Comparison of ENCODE assay signal across 1 fruit fly cellular context in the genomic region with DNA sequence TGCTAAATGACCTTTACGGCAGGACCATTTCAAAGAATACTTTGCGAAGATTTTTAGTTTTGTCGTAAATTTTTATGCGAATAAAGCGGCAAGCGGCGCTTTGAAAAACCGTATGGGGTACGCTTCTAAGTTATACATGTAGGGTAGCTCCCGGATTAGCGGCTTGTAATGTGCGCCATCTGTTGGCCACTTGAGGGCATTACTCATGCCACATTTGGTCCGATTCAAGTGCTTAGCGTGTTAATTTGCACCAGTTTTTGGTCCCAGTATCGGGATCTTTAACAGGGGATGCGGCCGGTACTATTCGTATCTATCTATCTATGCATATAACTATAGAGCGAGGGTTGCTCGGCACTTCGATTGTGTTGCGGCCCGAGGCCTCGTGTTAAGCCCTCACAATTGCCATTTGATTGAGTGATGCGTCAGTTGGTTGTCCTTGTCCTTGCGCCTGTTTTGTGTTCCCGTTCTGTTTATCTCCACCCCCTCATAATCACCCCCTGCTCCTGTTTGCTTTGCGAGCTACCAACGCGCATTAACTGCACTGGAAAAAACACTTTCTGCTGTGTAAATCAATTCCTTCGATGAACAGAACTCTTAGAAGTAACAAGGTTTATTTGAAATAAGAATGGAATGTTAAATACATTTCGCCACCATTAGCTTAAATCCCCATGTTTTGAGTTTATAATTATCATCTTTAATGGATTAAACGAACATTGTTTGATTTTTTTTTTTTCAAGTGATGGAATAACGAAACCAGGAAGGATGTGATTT.
TF ChIP-seq lines count a peak whose summit lies in the region.

No protein-coding gene starts in this region.

TF ChIP-seq in whole organism, embryonic, 481 proteins besides CTCF, POLR2A, EP300 and RAD21 (continued from another document):
- TF ChIP-seq zen (tag; optimal IDR thresholded peaks at IDR 0.05; lab: Kevin White, UChicago) (peak; percentile 19), CG3838 (GFP tag; optimal IDR thresholded peaks at IDR 0.05; lab: Kevin White, UChicago) (no peak), sens (GFP tag; lab: Kevin White, UChicago) (peak; percentile 92), fd64A (GFP tag; optimal IDR thresholded peaks at IDR 0.05; lab: Kevin White, UChicago) (no peak), CG9932 (GFP tag; IDR thresholded peaks at IDR 0.05; lab: Robert Waterston, UW) (no peak), HmgD (GFP tag; optimal IDR thresholded peaks at IDR 0.05; lab: Kevin White, UChicago) (no peak), klu (GFP tag; IDR thresholded peaks at IDR 0.05; lab: Robert Waterston, UW) (no peak), Awh (GFP tag; IDR thresholded peaks at IDR 0.05; lab: Robert Waterston, UW) (no peak), CG18262 (tag; optimal IDR thresholded peaks at IDR 0.05; lab: Kevin White, UChicago) (peak; percentile 67), CG10462 (GFP tag; optimal IDR thresholded peaks at IDR 0.05; lab: Kevin White, UChicago) (no peak), Asciz (GFP tag; optimal IDR thresholded peaks at IDR 0.05; lab: Kevin White, UChicago) (no peak), dysf (GFP tag; IDR thresholded peaks at IDR 0.05; lab: Robert Waterston, UW) (no peak), CG4328 (GFP tag; optimal IDR thresholded peaks at IDR 0.05; lab: Kevin White, UChicago) (no peak), CG4617 (GFP tag; optimal IDR thresholded peaks at IDR 0.05; lab: Kevin White, UChicago; ENCODE audit: borderline replicate concordance) (no peak), slp2 (GFP tag; optimal IDR thresholded peaks at IDR 0.05; lab: Kevin White, UChicago) (no peak), Dad (GFP tag; optimal IDR thresholded peaks at IDR 0.05; lab: Kevin White, UChicago) (no peak), wdn (GFP tag; IDR thresholded peaks at IDR 0.05; lab: Robert Waterston, UW) (no peak), chif (GFP tag; optimal IDR thresholded peaks at IDR 0.05; lab: Kevin White, UChicago) (peak in 1 of 2 experiments; percentile 58), CG17361 (GFP tag; IDR thresholded peaks at IDR 0.05; lab: Robert Waterston, UW) (peak; percentile 45; the same call in 1 of the 3 replicates), pita (GFP tag; optimal IDR thresholded peaks at IDR 0.05; lab: Kevin White, UChicago) (no peak), CG17612 (GFP tag; IDR thresholded peaks at IDR 0.05; lab: Robert Waterston, UW) (no peak), CG42726 (GFP tag; IDR thresholded peaks at IDR 0.05; lab: Robert Waterston, UW; ENCODE audit: partially characterized antibody) (no peak), B-H1 (GFP tag; IDR thresholded peaks at IDR 0.05; lab: Robert Waterston, UW) (no peak), D19A (tag; optimal IDR thresholded peaks at IDR 0.05; lab: Kevin White, UChicago) (peak; percentile 17), CG17912 (GFP tag; optimal IDR thresholded peaks at IDR 0.05; lab: Kevin White, UChicago) (no peak), CG34224 (GFP tag; IDR thresholded peaks at IDR 0.05; lab: Robert Waterston, UW; ENCODE audit: partially characterized antibody) (no peak), psq (GFP tag; optimal IDR thresholded peaks at IDR 0.05; lab: Kevin White, UChicago) (no peak), CG11504 (tag; optimal IDR thresholded peaks at IDR 0.05; lab: Kevin White, UChicago) (peak; percentile 38), lmd (GFP tag; IDR thresholded peaks at IDR 0.05; lab: Robert Waterston, UW) (no peak), Nf-YB (GFP tag; optimal IDR thresholded peaks at IDR 0.05; lab: Kevin White, UChicago) (no peak)
